Worm (Caenorhabditis elegans) whole organism, L4 larva: ENCODE results near the gene T04C12.7.

Experiments used
- R02D3.7 ChIP-seq: fragments of 150-350 bp; sonication (generic microtip); optimal IDR thresholded peaks from 3 replicates; lab custom pipeline; 2014; ENCODE audit warnings: missing biosample characterization, missing genetic modification characterization
- T20F7.1 ChIP-seq: fragments of 200-800 bp; sonication (Bioruptor generic); optimal IDR thresholded peaks from 2 replicates; lab custom pipeline; 2018; ENCODE audit warnings: mild to moderate bottlenecking, missing genetic modification characterization, missing compliant biosample characterization
- T26A8.4 ChIP-seq: fragments of 200-800 bp; sonication (Bioruptor generic); IDR thresholded peaks from 2 replicates; pipeline ENCODE4 v1.3.6; 2022; ENCODE audit warnings: missing genetic modification characterization, missing compliant biosample characterization
- Y48G9A.11 ChIP-seq: fragments of 200-800 bp; sonication (Bioruptor generic); IDR thresholded peaks from 2 replicates; pipeline ENCODE4 v1.3.6; 2022; ENCODE audit warnings: missing genetic modification reagents, missing genetic modification characterization, missing compliant biosample characterization
- ZK546.5 ChIP-seq, 2 experiments: sonication (generic microtip); optimal IDR thresholded peaks; 2 replicates each; lab custom pipeline; 2017; ENCODE audit warnings: missing biosample characterization in 2 of 2, missing genetic modification characterization in 2 of 2
- ceh-20 ChIP-seq: fragments of 200-800 bp; sonication (Bioruptor generic); IDR thresholded peaks from 2 replicates; pipeline ENCODE4 v1.3.6; 2022; ENCODE audit warnings: missing genetic modification reagents, missing genetic modification characterization, missing compliant biosample characterization
- daf-16 ChIP-seq, 3 experiments: sonication (generic microtip); optimal IDR thresholded peaks; 2 replicates each; lab custom pipeline; 2016 to 2017; ENCODE audit warnings: missing genetic modification characterization in 3 of 3, missing genetic modification reagents in 3 of 3, mild to moderate bottlenecking in 2 of 3, missing compliant biosample characterization in 2 of 3, missing biosample characterization in 1 of 3, moderate library complexity in 1 of 3
- daf-19 ChIP-seq: fragments of 200-800 bp; sonication (Bioruptor generic); conservative IDR thresholded peaks from 2 replicates; pipeline ENCODE4 v1.3.6; 2022; ENCODE audit warnings: missing genetic modification characterization, missing compliant biosample characterization
- daf-8 ChIP-seq: fragments of 200-800 bp; sonication (Bioruptor generic); IDR thresholded peaks from 2 replicates; pipeline ENCODE4 v1.3.6; 2022; ENCODE audit warnings: missing genetic modification characterization, missing compliant biosample characterization
- dmd-6 ChIP-seq: fragments of 200-800 bp; sonication (Bioruptor generic); IDR thresholded peaks from 2 replicates; pipeline ENCODE4 v1.3.6; 2022; ENCODE audit warnings: missing genetic modification reagents, missing genetic modification characterization, missing compliant biosample characterization
- dpl-1 ChIP-seq: fragments of 150-350 bp; optimal IDR thresholded peaks from 2 replicates; lab custom pipeline; 2014; ENCODE audit warnings: missing biosample characterization, missing genetic modification reagents, missing genetic modification characterization
- dve-1 ChIP-seq: sonication (generic microtip); optimal IDR thresholded peaks from 2 replicates; lab custom pipeline; 2017; ENCODE audit warnings: antibody characterized with exemption, mild to moderate bottlenecking, missing genetic modification characterization, missing compliant biosample characterization; ENCODE audit not compliant: insufficient read depth
- hif-1 ChIP-seq, 2 experiments: sonication (generic microtip); optimal IDR thresholded peaks; 2 replicates each; lab custom pipeline; 2016 to 2017; ENCODE audit warnings: missing compliant biosample characterization in 2 of 2, missing genetic modification characterization in 2 of 2, missing genetic modification reagents in 2 of 2, missing genotype in 2 of 2, mild to moderate bottlenecking in 1 of 2
- hlh-11 ChIP-seq: fragments of 200-800 bp; sonication (Bioruptor generic); optimal IDR thresholded peaks from 2 replicates; lab custom pipeline; 2018; ENCODE audit warnings: mild to moderate bottlenecking, missing genetic modification characterization, missing compliant biosample characterization
- hlh-30 ChIP-seq: sonication (generic microtip); optimal IDR thresholded peaks from 2 replicates; lab custom pipeline; 2017; ENCODE audit warnings: antibody characterized with exemption, mild to moderate bottlenecking, missing genetic modification characterization, missing compliant biosample characterization; ENCODE audit not compliant: insufficient read depth
- hmg-1.1 ChIP-seq: fragments of 200-800 bp; sonication (Bioruptor generic); IDR thresholded peaks from 2 replicates; pipeline ENCODE4 v1.3.6; 2022; ENCODE audit warnings: missing genetic modification reagents, missing genetic modification characterization, missing compliant biosample characterization
- lim-7 ChIP-seq: fragments of 200-800 bp; sonication (Bioruptor generic); IDR thresholded peaks from 2 replicates; pipeline ENCODE4 v1.3.6; 2022; ENCODE audit warnings: missing genetic modification characterization, missing compliant biosample characterization
- lin-1 ChIP-seq: fragments of 200-800 bp; sonication (Bioruptor generic); IDR thresholded peaks from 2 replicates; pipeline ENCODE4 v1.3.6; 2022; ENCODE audit warnings: missing genetic modification reagents, missing genetic modification characterization, missing compliant biosample characterization
- lin-13 ChIP-seq: fragments of 150-350 bp; optimal IDR thresholded peaks from 2 replicates; lab custom pipeline; 2014; ENCODE audit warnings: missing biosample characterization, missing genetic modification reagents, missing genetic modification characterization
- lsy-2 ChIP-seq, 2 experiments: fragments of 150-350 bp in 1 of 2; sonication (generic microtip) in 1 of 2; optimal IDR thresholded peaks; 2 replicates each; lab custom pipeline; 2014 to 2017; ENCODE audit warnings: missing biosample characterization in 2 of 2, missing genetic modification characterization in 2 of 2
- mdl-1 ChIP-seq, 2 experiments: fragments of 150-350 bp in 1 of 2; sonication (generic microtip) in 1 of 2; optimal IDR thresholded peaks; 2 replicates each; lab custom pipeline; 2014 to 2017; ENCODE audit warnings: missing biosample characterization in 2 of 2, missing genetic modification characterization in 2 of 2
- mep-1 ChIP-seq: fragments of 150-350 bp; sonication (generic microtip); optimal IDR thresholded peaks from 3 replicates; lab custom pipeline; 2014; ENCODE audit warnings: missing biosample characterization, missing genetic modification characterization
- mxl-3 ChIP-seq: fragments of 200-800 bp; sonication (Bioruptor generic); optimal IDR thresholded peaks from 2 replicates; lab custom pipeline; 2018; ENCODE audit warnings: mild to moderate bottlenecking, missing genetic modification characterization, missing compliant biosample characterization
- nhr-102 ChIP-seq: sonication (generic microtip); optimal IDR thresholded peaks from 2 replicates; lab custom pipeline; 2016; ENCODE audit warnings: mild to moderate bottlenecking, missing genetic modification characterization, moderate library complexity, missing compliant biosample characterization
- nhr-11 ChIP-seq: fragments of 150-350 bp; optimal IDR thresholded peaks from 2 replicates; lab custom pipeline; 2014; ENCODE audit warnings: missing biosample characterization, missing genetic modification characterization
- nhr-28 ChIP-seq: fragments of 150-350 bp; optimal IDR thresholded peaks from 2 replicates; lab custom pipeline; 2014; ENCODE audit warnings: missing biosample characterization, missing genetic modification characterization
- nhr-41 ChIP-seq: fragments of 200-800 bp; sonication (Bioruptor generic); IDR thresholded peaks from 2 replicates; pipeline ENCODE4 v1.3.6; 2022; ENCODE audit warnings: missing genetic modification reagents, missing genetic modification characterization, missing compliant biosample characterization
- nhr-42 ChIP-seq: fragments of 200-800 bp; sonication (Bioruptor generic); IDR thresholded peaks from 2 replicates; pipeline ENCODE4 v1.3.6; 2022; ENCODE audit warnings: missing genetic modification characterization, missing compliant biosample characterization
- nhr-48 ChIP-seq: sonication (generic microtip); optimal IDR thresholded peaks from 2 replicates; lab custom pipeline; 2016; ENCODE audit warnings: mild to moderate bottlenecking, missing genetic modification characterization, missing compliant biosample characterization
- nhr-77 ChIP-seq: fragments of 150-350 bp; optimal IDR thresholded peaks from 2 replicates; lab custom pipeline; 2014; ENCODE audit warnings: missing biosample characterization, missing genetic modification characterization
- pha-4 ChIP-seq, 2 experiments: fragments of 150-350 bp in 1 of 2; fragments of 200-800 bp in 1 of 2; sonication (Bioruptor generic) in 1 of 2; IDR thresholded peaks in 1 of 2; optimal IDR thresholded peaks in 1 of 2; 2 replicates each; pipeline versions ENCODE4 v1.3.6 to Lab custom; 2014 to 2022; ENCODE audit warnings: missing genetic modification characterization in 2 of 2, missing genetic modification reagents in 2 of 2, missing biosample characterization in 1 of 2, missing compliant biosample characterization in 1 of 2
- php-3 ChIP-seq: fragments of 200-800 bp; sonication (Bioruptor generic); IDR thresholded peaks from 2 replicates; pipeline ENCODE4 v1.3.6; 2022; ENCODE audit warnings: missing genetic modification reagents, missing genetic modification characterization, missing compliant biosample characterization
- pqm-1 ChIP-seq: sonication (generic microtip); optimal IDR thresholded peaks from 2 replicates; lab custom pipeline; 2017; ENCODE audit warnings: missing biosample characterization, missing genetic modification characterization
- rbr-2 ChIP-seq: sonication (generic microtip); optimal IDR thresholded peaks from 2 replicates; lab custom pipeline; 2016; ENCODE audit warnings: missing genotype, missing genetic modification characterization, missing compliant biosample characterization
- saeg-2 ChIP-seq: fragments of 200-800 bp; sonication (Bioruptor generic); IDR thresholded peaks from 2 replicates; pipeline ENCODE4 v1.3.6; 2022; ENCODE audit warnings: missing genetic modification reagents, missing genetic modification characterization, missing compliant biosample characterization
- tra-1 ChIP-seq: fragments of 200-800 bp; sonication (Bioruptor generic); IDR thresholded peaks from 2 replicates; pipeline ENCODE4 v1.3.6; 2022; ENCODE audit warnings: missing genetic modification reagents, missing genetic modification characterization, missing compliant biosample characterization
- unc-130 ChIP-seq: sonication (generic microtip); optimal IDR thresholded peaks from 2 replicates; lab custom pipeline; 2016; ENCODE audit warnings: missing genetic modification reagents, missing genetic modification characterization, missing compliant biosample characterization
- ztf-7 ChIP-seq: fragments of 150-350 bp; optimal IDR thresholded peaks from 2 replicates; lab custom pipeline; 2014; ENCODE audit warnings: missing biosample characterization, missing genetic modification characterization

T04C12.7 gene

DNA sequence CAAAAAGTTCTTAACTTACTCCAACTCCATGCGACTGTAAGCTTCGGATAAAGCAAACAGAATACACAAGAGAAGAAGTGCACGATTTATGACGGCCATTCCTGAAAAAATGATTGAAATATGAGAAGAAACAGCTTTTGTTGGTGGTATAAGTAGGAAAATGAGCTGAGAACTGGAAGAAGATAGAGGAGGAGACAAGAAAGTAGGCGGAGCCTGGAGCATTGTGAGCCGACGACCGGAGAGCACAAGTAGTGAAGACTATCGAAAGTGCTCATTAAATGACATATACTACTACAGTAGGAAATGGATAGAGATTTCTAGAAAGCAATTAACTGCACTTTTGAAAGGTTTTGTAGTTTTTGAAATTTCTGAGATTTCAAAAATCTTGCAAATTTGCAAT lies 11.6 kb downstream of the T04C12.7 start, which contains the start of gene nlp-80:
nlp-80 (minus strand) TSS at position 101 of the 400 bp plus-strand sequence.
- TF ChIP-seq ztf-7 (tag; lab: Kevin White, UChicago) (no peak), nhr-11 (tag; lab: Kevin White, UChicago) (no peak), T26A8.4 (GFP tag; lab: Robert Waterston, UW) (no peak), unc-130 (no peak), lin-13 (GFP tag; lab: Kevin White, UChicago) (no peak), ZK546.5 (tag; optimal IDR thresholded peaks at IDR 0.05; lab: Kevin White, UChicago) (no peak)
- TF ChIP-seq, all 104 proteins: peak for 0

- TF ChIP-seq hmg-1.1 (GFP tag; lab: Robert Waterston, UW) (no peak), R02D3.7 (tag; lab: Kevin White, UChicago) (no peak), dve-1 (peak; percentile 96), lsy-2 (tag; optimal IDR thresholded peaks at IDR 0.05; lab: Kevin White, UChicago) (peak in 1 of 2 experiments; percentile 53), hif-1 (tag; optimal IDR thresholded peaks at IDR 0.05; lab: Kevin White, UChicago) (peak in 1 of 2 experiments; percentile 27), daf-16 (GFP tag; optimal IDR thresholded peaks at IDR 0.05; lab: Kevin White, UChicago) (peak in 1 of 2 experiments; percentile 86), daf-16 (tag; optimal IDR thresholded peaks at IDR 0.05; lab: Kevin White, UChicago) (peak; percentile 99), T20F7.1 (peak; percentile 58), lim-7 (no peak), nhr-41 (no peak), nhr-48 (tag; lab: Kevin White, UChicago) (peak; percentile 21), daf-8 (GFP tag; lab: Robert Waterston, UW) (no peak), php-3 (GFP tag; lab: Robert Waterston, UW) (peak; percentile 94), lin-1 (GFP tag; lab: Robert Waterston, UW) (peak; percentile 52), rbr-2 (no peak), nhr-28 (tag; lab: Kevin White, UChicago) (peak; percentile 86), dpl-1 (GFP tag; lab: Kevin White, UChicago) (no peak), nhr-42 (GFP tag; lab: Robert Waterston, UW) (0 out of 2 replicates have a peak, but pooled peaks have one; percentile 5), ceh-20 (GFP tag; lab: Robert Waterston, UW) (0 out of 2 replicates have a peak, but pooled peaks have one; percentile 41), saeg-2 (peak; percentile 65; the same call in 1 of the 2 replicates), pqm-1 (tag; lab: Kevin White, UChicago) (peak; percentile 94), hlh-30 (tag; lab: Kevin White, UChicago) (peak; percentile 69), Y48G9A.11 (GFP tag; lab: Robert Waterston, UW) (no peak), hlh-11 (peak; percentile 91), mep-1 (tag; lab: Kevin White, UChicago) (peak; percentile 20), pha-4 (GFP tag; IDR thresholded peaks at IDR 0.05; lab: Robert Waterston, UW) (no peak), pha-4 (tag; optimal IDR thresholded peaks at IDR 0.05; lab: Kevin White, UChicago) (peak; percentile 2), mdl-1 (tag; optimal IDR thresholded peaks at IDR 0.05; lab: Kevin White, UChicago) (peak in 1 of 2 experiments; percentile 77), T26A8.4 (GFP tag; lab: Robert Waterston, UW) (peak; percentile 36; the same call in 1 of the 2 replicates), mxl-3 (GFP tag; lab: Kevin White, UChicago) (peak; percentile 54), lin-13 (GFP tag; lab: Kevin White, UChicago) (no peak), nhr-77 (tag; lab: Kevin White, UChicago) (peak; percentile 92), nhr-102 (tag; lab: Kevin White, UChicago) (peak; percentile 82), dmd-6 (GFP tag; lab: Robert Waterston, UW) (peak; percentile 92), tra-1 (GFP tag; lab: Robert Waterston, UW) (peak; percentile 61; the same call in 1 of the 2 replicates), daf-19 (no peak)
Measured at ce11 chrV:11069277-11069676, 15.3 kb downstream of the T04C12.7 start, which contains the start of gene T04C12.8. T04C12.8 (minus strand) TSS chrV:11069358.
